Fruit fly (Drosophila melanogaster) whole organism, embryonic: ENCODE measurements around the gene Nf1.

Source experiments
- Atf3 ChIP-seq: fragments of 200-800 bp; sonication (Bioruptor generic); optimal IDR thresholded peaks from 3 replicates; lab custom pipeline; 2016; ENCODE audit warnings: missing biosample characterization, missing genetic modification characterization
- B-H1 ChIP-seq: fragments of 200-800 bp; sonication (Bioruptor generic); IDR thresholded peaks from 3 replicates; pipeline ENCODE4 v1.3.6; 2022; ENCODE audit warnings: missing biosample characterization, missing genetic modification characterization
- C15 ChIP-seq: fragments of 200-800 bp; sonication (Bioruptor generic); IDR thresholded peaks from 3 replicates; pipeline ENCODE4 v1.3.6; 2022; ENCODE audit warnings: missing biosample characterization, missing genetic modification characterization
- CG1024 ChIP-seq: fragments of 200-800 bp; sonication (Bioruptor generic); IDR thresholded peaks from 2 replicates; pipeline ENCODE4 v1.3.6; 2022; ENCODE audit warnings: missing biosample characterization, missing genetic modification characterization
- CG11504 ChIP-seq: fragments of 200-800 bp; sonication (Bioruptor generic); optimal IDR thresholded peaks from 3 replicates; lab custom pipeline; 2019; ENCODE audit warnings: missing biosample characterization, mild to moderate bottlenecking, missing genetic modification characterization, moderate library complexity
- CG12155 ChIP-seq: fragments of 200-800 bp; sonication (Bioruptor generic); optimal IDR thresholded peaks from 3 replicates; lab custom pipeline; 2016; ENCODE audit warnings: missing biosample characterization, missing genetic modification characterization
- CG12744 ChIP-seq: fragments of 200-800 bp; sonication (Bioruptor generic); optimal IDR thresholded peaks from 2 replicates; lab custom pipeline; 2016; ENCODE audit warnings: missing biosample characterization, missing genetic modification characterization
- CG13894 ChIP-seq: fragments of 200-800 bp; sonication (Bioruptor generic); optimal IDR thresholded peaks from 3 replicates; lab custom pipeline; 2018; ENCODE audit warnings: missing biosample characterization, mild to moderate bottlenecking, missing genetic modification characterization, moderate library complexity
- CG14050 ChIP-seq: fragments of 200-800 bp; sonication (Bioruptor generic); IDR thresholded peaks from 3 replicates; pipeline ENCODE4 v1.3.6; 2022; ENCODE audit warnings: missing biosample characterization, missing genetic modification characterization
- CG15073 ChIP-seq: fragments of 200-800 bp; sonication (Bioruptor generic); optimal IDR thresholded peaks from 2 replicates; lab custom pipeline; 2016; ENCODE audit warnings: missing biosample characterization, missing genetic modification characterization
- CG1602 ChIP-seq: fragments of 200-800 bp; sonication (Bioruptor generic); optimal IDR thresholded peaks from 3 replicates; lab custom pipeline; 2016; ENCODE audit warnings: missing biosample characterization, missing genetic modification characterization
- CG31365 ChIP-seq: fragments of 200-800 bp; sonication (Bioruptor generic); optimal IDR thresholded peaks from 2 replicates; lab custom pipeline; 2018; ENCODE audit warnings: missing biosample characterization, mild to moderate bottlenecking, missing genetic modification characterization
- CG32532 ChIP-seq: fragments of 200-800 bp; sonication (Bioruptor generic); IDR thresholded peaks from 2 replicates; pipeline ENCODE4 v1.3.6; 2022; ENCODE audit warnings: missing biosample characterization, missing genetic modification characterization
- CG3281 ChIP-seq: fragments of 200-800 bp; sonication (Bioruptor generic); optimal IDR thresholded peaks from 3 replicates; lab custom pipeline; 2017; ENCODE audit warnings: missing biosample characterization, mild to moderate bottlenecking, missing genetic modification characterization
- CG3838 ChIP-seq: fragments of 200-800 bp; sonication (Bioruptor generic); optimal IDR thresholded peaks from 3 replicates; lab custom pipeline; 2016; ENCODE audit warnings: missing biosample characterization, missing genetic modification characterization
- CG4707 ChIP-seq: fragments of 200-800 bp; sonication (Bioruptor generic); optimal IDR thresholded peaks from 2 replicates; lab custom pipeline; 2018; ENCODE audit warnings: missing biosample characterization, mild to moderate bottlenecking, missing genetic modification characterization, moderate library complexity
- CG6254 ChIP-seq: fragments of 200-800 bp; sonication (Bioruptor generic); optimal IDR thresholded peaks from 3 replicates; lab custom pipeline; 2017; ENCODE audit warnings: mild to moderate bottlenecking, missing biosample characterization, missing genetic modification reagents, missing genetic modification characterization
- CG8089 ChIP-seq: fragments of 200-800 bp; sonication (Bioruptor generic); optimal IDR thresholded peaks from 3 replicates; lab custom pipeline; 2016; ENCODE audit warnings: missing biosample characterization, missing genetic modification characterization
- Camta ChIP-seq: fragments of 200-800 bp; sonication (Bioruptor generic); optimal IDR thresholded peaks from 2 replicates; lab custom pipeline; 2016; ENCODE audit warnings: missing biosample characterization, missing genetic modification characterization
- D19A ChIP-seq: fragments of 200-800 bp; optimal IDR thresholded peaks from 3 replicates; lab custom pipeline; 2019; ENCODE audit warnings: missing biosample characterization, mild to moderate bottlenecking, missing genetic modification characterization, moderate library complexity
- Dref ChIP-seq: fragments of 200-800 bp; sonication (Bioruptor generic); IDR thresholded peaks from 2 replicates; pipeline ENCODE4 v1.3.6; 2022; ENCODE audit warnings: missing biosample characterization, missing genetic modification characterization
- E2f1 ChIP-seq: fragments of 200-800 bp; sonication (Bioruptor generic); IDR thresholded peaks from 2 replicates; pipeline ENCODE4 v1.3.6; 2022; ENCODE audit warnings: missing biosample characterization, missing genetic modification characterization
- ERR ChIP-seq: fragments of 200-800 bp; sonication (Bioruptor generic); optimal IDR thresholded peaks from 2 replicates; lab custom pipeline; 2016; ENCODE audit warnings: missing biosample characterization, missing genetic modification characterization
- H15 ChIP-seq: fragments of 200-800 bp; sonication (Bioruptor generic); IDR thresholded peaks from 3 replicates; pipeline ENCODE4 v1.3.6; 2022; ENCODE audit warnings: missing biosample characterization, missing genetic modification characterization
- H2.0 ChIP-seq: fragments of 200-800 bp; sonication (Bioruptor generic); IDR thresholded peaks from 2 replicates; pipeline ENCODE4 v1.3.6; 2022; ENCODE audit warnings: missing biosample characterization, missing genetic modification characterization
- Hmr ChIP-seq: fragments of 200-800 bp; sonication (Bioruptor generic); optimal IDR thresholded peaks from 3 replicates; lab custom pipeline; 2017; ENCODE audit warnings: mild to moderate bottlenecking, missing biosample characterization, missing genetic modification reagents, missing genetic modification characterization
- Hr39 ChIP-seq: fragments of >200 bp; optimal IDR thresholded peaks from 2 replicates; lab custom pipeline; 2017
- Mad ChIP-seq: fragments of 200-800 bp; sonication (Bioruptor generic); optimal IDR thresholded peaks from 2 replicates; lab custom pipeline; 2016; ENCODE audit warnings: missing biosample characterization, missing genetic modification characterization
- Meics ChIP-seq: fragments of 200-800 bp; sonication (Bioruptor generic); optimal IDR thresholded peaks from 2 replicates; lab custom pipeline; 2017; ENCODE audit warnings: missing biosample characterization, mild to moderate bottlenecking, missing genetic modification characterization
- Mes4 ChIP-seq: fragments of 200-800 bp; sonication (Bioruptor generic); optimal IDR thresholded peaks from 2 replicates; lab custom pipeline; 2016; ENCODE audit warnings: missing biosample characterization, missing genetic modification characterization
- Nf-YC ChIP-seq: fragments of 200-800 bp; optimal IDR thresholded peaks from 3 replicates; lab custom pipeline; 2019; ENCODE audit warnings: missing biosample characterization, mild to moderate bottlenecking, missing genetic modification characterization, moderate library complexity
- Ptx1 ChIP-seq: fragments of 200-800 bp; sonication (Bioruptor generic); IDR thresholded peaks from 2 replicates; pipeline ENCODE4 v1.3.6; 2022; ENCODE audit warnings: missing biosample characterization, missing genetic modification characterization
- Scr ChIP-seq: fragments of 200-800 bp; sonication (Bioruptor generic); IDR thresholded peaks from 2 replicates; pipeline ENCODE4 v1.3.6; 2022; ENCODE audit warnings: missing biosample characterization, missing genetic modification characterization; ENCODE audit not compliant: partially characterized antibody
- ato ChIP-seq: fragments of 200-800 bp; sonication (Bioruptor generic); IDR thresholded peaks from 2 replicates; pipeline ENCODE4 v1.3.6; 2022; ENCODE audit warnings: missing biosample characterization, missing genetic modification characterization; ENCODE audit not compliant: partially characterized antibody
- az2 ChIP-seq: fragments of 200-800 bp; sonication (Bioruptor generic); optimal IDR thresholded peaks from 3 replicates; lab custom pipeline; 2016; ENCODE audit warnings: missing biosample characterization, missing genetic modification characterization
- bbx ChIP-seq: fragments of 200-800 bp; sonication (Bioruptor generic); IDR thresholded peaks from 2 replicates; pipeline ENCODE4 v1.3.6; 2022; ENCODE audit warnings: missing biosample characterization, missing genetic modification characterization; ENCODE audit not compliant: partially characterized antibody
- chif ChIP-seq, 2 experiments: fragments of 200-800 bp; sonication (Bioruptor generic); optimal IDR thresholded peaks; 3 replicates each; lab custom pipeline; 2016; ENCODE audit warnings: missing biosample characterization in 2 of 2, missing genetic modification characterization in 2 of 2
- cwo ChIP-seq: fragments of 200-800 bp; sonication (Bioruptor generic); optimal IDR thresholded peaks from 3 replicates; lab custom pipeline; 2017; ENCODE audit warnings: missing biosample characterization, missing genetic modification characterization, mild to moderate bottlenecking, moderate library complexity, missing genetic modification reagents
- dysf ChIP-seq: fragments of 200-800 bp; sonication (Bioruptor generic); IDR thresholded peaks from 3 replicates; pipeline ENCODE4 v1.3.6; 2022; ENCODE audit warnings: missing biosample characterization, missing genetic modification characterization
- ems ChIP-seq: fragments of 200-800 bp; sonication (Bioruptor generic); optimal IDR thresholded peaks from 3 replicates; lab custom pipeline; 2016; ENCODE audit warnings: missing biosample characterization, missing genetic modification characterization
- fru ChIP-seq: fragments of >200 bp; optimal IDR thresholded peaks from 2 replicates; lab custom pipeline; 2017
- hth ChIP-seq: fragments of >200 bp; optimal IDR thresholded peaks from 2 replicates; lab custom pipeline; 2017; ENCODE audit warnings: inconsistent platforms
- ind ChIP-seq: fragments of 200-800 bp; sonication (Bioruptor generic); optimal IDR thresholded peaks from 3 replicates; lab custom pipeline; 2016; ENCODE audit warnings: missing biosample characterization, missing genetic modification characterization
- jing ChIP-seq: fragments of 200-800 bp; sonication (Bioruptor generic); optimal IDR thresholded peaks from 2 replicates; lab custom pipeline; 2018; ENCODE audit warnings: missing biosample characterization, mild to moderate bottlenecking, missing genetic modification characterization
- lmd ChIP-seq: fragments of 200-800 bp; sonication (Bioruptor generic); IDR thresholded peaks from 2 replicates; pipeline ENCODE4 v1.3.6; 2022; ENCODE audit warnings: missing biosample characterization, missing genetic modification characterization
- nmo ChIP-seq: fragments of 200-800 bp; sonication (Bioruptor generic); optimal IDR thresholded peaks from 2 replicates; lab custom pipeline; 2018; ENCODE audit warnings: missing biosample characterization, mild to moderate bottlenecking, missing genetic modification characterization, moderate library complexity
- pan ChIP-seq, 4 experiments: fragments of >200 bp in 3 of 4; fragments of 200-800 bp in 1 of 4; sonication (Bioruptor generic) in 1 of 4; optimal IDR thresholded peaks in 3 of 4; IDR thresholded peaks in 1 of 4; 2 replicates each; pipeline versions ENCODE4 v1.3.6 to Lab custom; 2017 to 2022; ENCODE audit warnings: missing biosample characterization in 2 of 4, missing genetic modification characterization in 2 of 4, mixed read lengths in 1 of 4
- repo ChIP-seq: fragments of 200-800 bp; sonication (Bioruptor generic); optimal IDR thresholded peaks from 2 replicates; lab custom pipeline; 2016; ENCODE audit warnings: missing biosample characterization, missing genetic modification characterization
- rib ChIP-seq: fragments of 200-800 bp; sonication (Bioruptor generic); IDR thresholded peaks from 2 replicates; pipeline ENCODE4 v1.3.6; 2022; ENCODE audit warnings: missing biosample characterization, missing genetic modification characterization
- wek ChIP-seq: fragments of 200-800 bp; sonication (Bioruptor generic); optimal IDR thresholded peaks from 3 replicates; lab custom pipeline; 2018; ENCODE audit warnings: missing biosample characterization, mild to moderate bottlenecking, missing genetic modification characterization, moderate library complexity
- yki ChIP-seq: fragments of >200 bp; optimal IDR thresholded peaks from 3 replicates; lab custom pipeline; 2018

Gene Nf1

DNA sequence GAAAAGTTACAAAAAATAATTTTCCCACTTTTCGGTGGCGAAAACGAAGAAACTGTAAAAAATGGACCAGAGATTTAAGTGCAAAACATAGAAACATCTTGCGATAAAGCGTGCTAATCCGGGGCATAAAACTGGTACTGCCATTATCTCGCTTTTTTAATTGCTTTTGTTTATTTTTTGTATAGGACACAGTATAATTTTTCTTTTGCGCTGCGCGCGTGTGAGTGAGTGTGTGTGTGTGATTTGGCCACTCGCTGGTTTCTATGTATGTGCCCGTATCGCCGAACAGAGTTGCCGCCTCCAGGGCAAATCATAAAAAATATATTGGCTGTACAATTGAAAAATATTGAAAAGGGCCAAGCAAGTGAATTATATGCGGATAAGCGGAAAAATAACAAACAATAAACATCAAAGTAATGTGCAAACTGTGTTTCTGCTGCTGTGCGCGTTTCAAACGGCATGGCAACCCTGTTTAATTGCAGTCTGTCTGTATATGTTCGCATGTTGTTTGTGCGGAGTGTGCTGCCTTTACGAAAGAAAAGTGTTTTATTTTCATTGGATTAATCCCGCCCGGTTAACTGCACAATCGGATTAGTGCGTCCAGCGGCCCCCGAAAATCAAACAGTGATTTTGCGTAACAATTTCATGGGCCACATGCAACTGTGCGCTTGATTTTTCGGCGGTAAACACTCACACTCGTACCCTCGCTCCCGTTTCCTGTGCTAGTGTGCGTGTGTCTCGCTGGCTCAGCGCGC lies 59.5 kb downstream of the Nf1 start (continued):
- peak; percentile 96 for TF ChIP-seq Meics (GFP tag; lab: Kevin White, UChicago)
- TF ChIP-seq CG1602 (GFP tag; lab: Kevin White, UChicago): peak; percentile 95
- peak; percentile 98 for TF ChIP-seq CG32532 (GFP tag; lab: Robert Waterston, UW)
- TF ChIP-seq CG31365: peak; percentile 82
- peak; percentile 97 for TF ChIP-seq H15 (GFP tag; lab: Robert Waterston, UW)
- TF ChIP-seq Ptx1 (GFP tag; lab: Robert Waterston, UW): peak; percentile 98
- peak; percentile 85 for TF ChIP-seq wek
- TF ChIP-seq rib: peak; percentile 89
- TF ChIP-seq CG12744 (GFP tag; lab: Kevin White, UChicago): peak; percentile 93
- peak; percentile 96 for TF ChIP-seq B-H1 (GFP tag; lab: Robert Waterston, UW)
- TF ChIP-seq az2 (GFP tag; lab: Kevin White, UChicago): peak; percentile 97
- peak; percentile 98 for TF ChIP-seq H2.0
- TF ChIP-seq Hr39 (lab: Kevin White, UChicago): no peak
- peak; percentile 96 for TF ChIP-seq Atf3
- TF ChIP-seq chif (GFP tag; optimal IDR thresholded peaks at IDR 0.05; lab: Kevin White, UChicago): peak; percentile 96 to 97
- TF ChIP-seq fru (lab: Kevin White, UChicago): peak; percentile 51
- TF ChIP-seq nmo (GFP tag; lab: Kevin White, UChicago): peak; percentile 96
- TF ChIP-seq bbx (GFP tag; lab: Robert Waterston, UW): no peak
- peak; percentile 98 for TF ChIP-seq ind (GFP tag; lab: Kevin White, UChicago)
- no peak for TF ChIP-seq pan (optimal IDR thresholded peaks at IDR 0.05; lab: Kevin White, UChicago)
- peak in 1 of 2 experiments; percentile 98 for TF ChIP-seq pan (GFP tag; optimal IDR thresholded peaks at IDR 0.05 in 1 of 2, IDR thresholded peaks at IDR 0.05 in 1 of 2)
- TF ChIP-seq repo: peak; percentile 96
- peak; percentile 99 for TF ChIP-seq dysf (GFP tag; lab: Robert Waterston, UW)
- no peak for TF ChIP-seq yki
- TF ChIP-seq Nf-YC (tag; lab: Kevin White, UChicago): peak; percentile 76
- TF ChIP-seq CG3838 (GFP tag; lab: Kevin White, UChicago): peak; percentile 91
- no peak for TF ChIP-seq Scr (GFP tag; lab: Robert Waterston, UW)
- peak; percentile 96 for TF ChIP-seq ems (GFP tag; lab: Kevin White, UChicago)
- peak; percentile 92 for TF ChIP-seq CG1024
- peak; percentile 96 for TF ChIP-seq E2f1 (GFP tag; lab: Robert Waterston, UW)
- TF ChIP-seq CG12155: peak; percentile 99
- TF ChIP-seq ERR: peak; percentile 92
- peak; percentile 95 for TF ChIP-seq Mad (GFP tag; lab: Kevin White, UChicago)
- peak; percentile 96 for TF ChIP-seq Mes4 (GFP tag; lab: Kevin White, UChicago)
- TF ChIP-seq Dref (GFP tag; lab: Robert Waterston, UW): 0 out of 2 replicates have a peak, but pooled peaks have one; percentile 35
- peak; percentile 94 for TF ChIP-seq cwo (GFP tag; lab: Kevin White, UChicago)
- TF ChIP-seq Camta: peak; percentile 97
- TF ChIP-seq D19A (tag; lab: Kevin White, UChicago): peak; percentile 86
- no peak for TF ChIP-seq CG13894 (tag; lab: Kevin White, UChicago)
- peak; percentile 93 for TF ChIP-seq CG6254 (GFP tag; lab: Kevin White, UChicago)
- TF ChIP-seq Hmr (GFP tag; lab: Kevin White, UChicago): peak; percentile 97
- peak; percentile 97 for TF ChIP-seq lmd (GFP tag; lab: Robert Waterston, UW)
- TF ChIP-seq CG15073: peak; percentile 83
- TF ChIP-seq CG14050: peak; percentile 95
- TF ChIP-seq CG4707 (GFP tag; lab: Kevin White, UChicago): peak; percentile 76
- TF ChIP-seq C15 (GFP tag; lab: Robert Waterston, UW): peak; percentile 85
- TF ChIP-seq CG3281 (GFP tag; lab: Kevin White, UChicago): peak; percentile 96
- TF ChIP-seq ato (GFP tag; lab: Robert Waterston, UW): no peak
- TF ChIP-seq CG8089 (GFP tag; lab: Kevin White, UChicago): peak; percentile 97
- TF ChIP-seq CG11504: peak; percentile 94
- TF ChIP-seq jing (GFP tag; lab: Kevin White, UChicago): peak; percentile 96
- TF ChIP-seq hth (lab: Kevin White, UChicago): no peak
